Worm (Caenorhabditis elegans): ENCODE results near the gene nck-1.

Gene nck-1

ce11 chrX:4145051-4145826 is 8.0 kb downstream of the nck-1 start (continued):
- TF ChIP-seq lin-11 (tag; optimal IDR thresholded peaks at IDR 0.05) (peak; percentile 65), ztf-4 (tag; optimal IDR thresholded peaks at IDR 0.05) (peak; percentile 79), blmp-1 (tag; optimal IDR thresholded peaks at IDR 0.05; ENCODE audit: insufficient read depth) (no peak), nhr-10 (tag; optimal IDR thresholded peaks at IDR 0.05) (peak; percentile 3), lin-13 (GFP tag; optimal IDR thresholded peaks at IDR 0.05) (peak; percentile 46), sma-3 (GFP tag; optimal IDR thresholded peaks at IDR 0.05) (peak; percentile 83), ama-1 (optimal IDR thresholded peaks at IDR 0.05) (peak; percentile 87), nhr-21 (tag; optimal IDR thresholded peaks at IDR 0.05) (peak; percentile 76), ceh-16 (tag; optimal IDR thresholded peaks at IDR 0.05) (no peak), skn-1 (tag; optimal IDR thresholded peaks at IDR 0.05) (no peak)

ce11 chrX:4144136-4144781 is 9.0 kb downstream of the nck-1 start:
- TF ChIP-seq F13H6.1 (tag; optimal IDR thresholded peaks at IDR 0.05) (peak; percentile 6), sma-9 (GFP tag; optimal IDR thresholded peaks at IDR 0.05) (peak; percentile 78), sma-9 (tag; optimal IDR thresholded peaks at IDR 0.05) (no peak), nhr-129 (tag; optimal IDR thresholded peaks at IDR 0.05) (peak; percentile 41), nhr-25 (tag; optimal IDR thresholded peaks at IDR 0.05) (peak; percentile 75), gmeb-1 (tag; optimal IDR thresholded peaks at IDR 0.05) (peak; percentile 30), crh-2 (tag; optimal IDR thresholded peaks at IDR 0.05) (peak; percentile 26), sma-3 (GFP tag; optimal IDR thresholded peaks at IDR 0.05) (peak; percentile 48), elt-3 (tag; optimal IDR thresholded peaks at IDR 0.05) (no peak), ZK546.5 (tag; optimal IDR thresholded peaks at IDR 0.05) (no peak), fos-1 (tag; optimal IDR thresholded peaks at IDR 0.05) (peak; percentile 30), snpc-4 (tag; optimal IDR thresholded peaks at IDR 0.05) (no peak)

DNA sequence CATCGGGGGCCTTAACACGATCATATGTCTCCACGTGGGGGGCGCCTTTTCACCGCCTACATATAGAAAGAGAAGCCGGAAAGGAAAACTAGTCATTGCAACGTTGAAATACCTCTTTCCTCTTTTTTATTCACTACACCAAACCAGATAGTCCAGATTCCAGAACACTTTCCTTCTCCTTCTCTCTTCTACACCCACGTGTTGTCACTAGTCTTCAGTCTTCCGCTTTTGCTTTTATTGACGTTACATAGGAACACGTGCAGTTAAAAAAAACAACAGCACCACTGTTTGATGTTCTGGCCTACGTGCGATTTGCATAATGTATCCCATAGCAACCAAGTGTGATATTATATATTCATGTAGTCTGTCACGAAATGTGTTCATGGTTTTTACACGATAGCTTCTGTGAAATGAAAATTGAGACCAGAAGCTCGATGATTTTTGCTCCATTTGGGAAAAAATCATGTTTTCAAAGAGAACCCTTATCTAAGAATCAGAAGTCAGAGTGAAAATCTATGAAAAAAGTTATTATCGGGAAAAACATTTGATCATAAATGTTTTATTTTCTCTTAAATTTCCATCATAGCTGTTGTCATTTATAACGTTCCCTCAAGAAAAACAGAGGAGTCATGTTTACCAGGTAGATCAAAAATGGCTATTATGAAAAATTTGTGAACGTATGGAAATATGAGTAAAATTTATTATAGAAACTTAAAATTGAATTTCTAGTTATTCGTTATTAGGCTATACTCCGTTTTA is 9.8 kb downstream of the nck-1 start:
- TF ChIP-seq lin-39 (tag; optimal IDR thresholded peaks at IDR 0.05) (no peak), dmd-4 (tag; optimal IDR thresholded peaks at IDR 0.05) (no peak), nhr-25 (tag; optimal IDR thresholded peaks at IDR 0.05) (peak; percentile 78), snpc-4 (tag; optimal IDR thresholded peaks at IDR 0.05) (no peak), ama-1 (optimal IDR thresholded peaks at IDR 0.05) (peak; percentile 37), elt-3 (tag; optimal IDR thresholded peaks at IDR 0.05) (no peak), nhr-10 (tag; optimal IDR thresholded peaks at IDR 0.05) (no peak), ceh-82 (tag; optimal IDR thresholded peaks at IDR 0.05) (no peak), blmp-1 (tag; optimal IDR thresholded peaks at IDR 0.05; ENCODE audit: insufficient read depth) (peak; percentile 41), sma-9 (GFP tag; optimal IDR thresholded peaks at IDR 0.05) (peak; percentile 30), sma-9 (tag; optimal IDR thresholded peaks at IDR 0.05) (no peak), lsy-2 (tag; optimal IDR thresholded peaks at IDR 0.05) (peak in 1 of 2 experiments; percentile 12), nhr-77 (tag; optimal IDR thresholded peaks at IDR 0.05) (no peak), unc-62 (GFP tag; optimal IDR thresholded peaks at IDR 0.05) (no peak), unc-39 (tag; optimal IDR thresholded peaks at IDR 0.05) (no peak), nhr-129 (tag; optimal IDR thresholded peaks at IDR 0.05) (peak; percentile 3), skn-1 (tag; optimal IDR thresholded peaks at IDR 0.05) (no peak), ztf-4 (tag; optimal IDR thresholded peaks at IDR 0.05) (peak; percentile 70), unc-55 (GFP tag; optimal IDR thresholded peaks at IDR 0.05) (no peak), zag-1 (tag; optimal IDR thresholded peaks at IDR 0.05) (no peak), ztf-1 (GFP tag; conservative IDR thresholded peaks at IDR 0.05) (no peak), sem-4 (tag; optimal IDR thresholded peaks at IDR 0.05) (no peak)

DNA sequence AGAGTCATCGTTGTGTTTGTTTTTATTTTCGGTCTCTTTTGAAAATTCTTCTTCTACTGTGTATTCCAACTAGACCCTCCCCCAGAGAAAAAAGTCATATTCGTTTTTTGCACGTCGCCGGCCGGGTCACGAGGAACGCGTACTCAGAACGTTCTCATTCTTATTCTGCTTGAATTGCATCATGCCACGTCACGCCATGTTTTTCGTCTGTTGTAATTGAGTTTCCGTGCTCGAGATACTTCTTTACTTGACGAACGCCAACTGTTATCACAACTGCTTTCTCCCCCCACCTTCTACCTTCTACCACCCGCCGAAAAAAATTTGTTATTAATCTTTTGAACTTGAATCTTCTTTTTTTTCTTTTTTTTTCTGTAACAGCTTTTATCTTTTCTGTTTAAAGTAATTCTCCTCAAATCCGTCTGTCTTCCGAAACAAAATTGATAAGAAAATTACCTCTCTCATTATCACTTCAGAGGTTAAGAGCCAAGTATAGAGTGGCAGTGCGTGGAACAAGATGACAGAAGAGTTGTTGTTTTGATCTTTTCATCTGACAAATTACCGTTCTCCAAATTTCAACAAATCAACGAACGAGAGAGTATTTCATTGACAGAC is 10.5 kb downstream of the nck-1 start:
- peak; percentile 99 for TF ChIP-seq crh-2 (tag; optimal IDR thresholded peaks at IDR 0.05)
- TF ChIP-seq nhr-12 (tag; optimal IDR thresholded peaks at IDR 0.05): no peak
- no peak for TF ChIP-seq F13H6.1 (tag; optimal IDR thresholded peaks at IDR 0.05)
- no peak for TF ChIP-seq dmd-4 (tag; optimal IDR thresholded peaks at IDR 0.05)
- no peak for TF ChIP-seq ztf-11 (tag; optimal IDR thresholded peaks at IDR 0.05)
- peak; percentile 99 for TF ChIP-seq nhr-129 (tag; optimal IDR thresholded peaks at IDR 0.05)
- TF ChIP-seq nhr-11 (tag; optimal IDR thresholded peaks at IDR 0.05): no peak
- TF ChIP-seq C34F6.9 (tag; optimal IDR thresholded peaks at IDR 0.05): peak; percentile 61
- peak; percentile 36 for TF ChIP-seq nhr-21 (tag; optimal IDR thresholded peaks at IDR 0.05)
- no peak for TF ChIP-seq unc-39 (tag; optimal IDR thresholded peaks at IDR 0.05)
- peak in 1 of 2 experiments; percentile 64 for TF ChIP-seq lsy-2 (tag; optimal IDR thresholded peaks at IDR 0.05)
- TF ChIP-seq ztf-4 (tag; optimal IDR thresholded peaks at IDR 0.05): peak; percentile 80
- no peak for TF ChIP-seq peb-1 (tag; optimal IDR thresholded peaks at IDR 0.05)
- peak; percentile 42 for TF ChIP-seq nhr-6 (tag; optimal IDR thresholded peaks at IDR 0.05)
- TF ChIP-seq ZK546.5 (tag; optimal IDR thresholded peaks at IDR 0.05): no peak
- peak; percentile 74 for TF ChIP-seq lin-11 (tag; optimal IDR thresholded peaks at IDR 0.05)
- no peak for TF ChIP-seq nhr-77 (tag; optimal IDR thresholded peaks at IDR 0.05)
- TF ChIP-seq ama-1 (optimal IDR thresholded peaks at IDR 0.05): no peak
- peak; percentile 74 for TF ChIP-seq sma-9 (GFP tag; optimal IDR thresholded peaks at IDR 0.05)
- no peak for TF ChIP-seq sma-9 (tag; optimal IDR thresholded peaks at IDR 0.05)
- no peak for TF ChIP-seq blmp-1 (tag; optimal IDR thresholded peaks at IDR 0.05; ENCODE audit: insufficient read depth)
- TF ChIP-seq fos-1 (tag; optimal IDR thresholded peaks at IDR 0.05): peak; percentile 35
